Worm (Caenorhabditis elegans) whole organism, dauer: ENCODE results near the gene spp-12.

Source experiments
- unc-62 ChIP-seq: sonication (generic microtip); optimal IDR thresholded peaks from 2 replicates; lab custom pipeline; 2017; ENCODE audit warnings: missing biosample characterization, missing genetic modification reagents, missing genetic modification characterization

spp-12 gene

ce11 chrV:13909400-13909799 is 19.8 kb downstream of the spp-12 start, which contains the start of gene C06B3.7:
Gene C06B3.7, plus strand, starts transcription at chrV:13909686.
- no peak for TF ChIP-seq unc-62 (GFP tag; lab: Kevin White, UChicago)

DNA sequence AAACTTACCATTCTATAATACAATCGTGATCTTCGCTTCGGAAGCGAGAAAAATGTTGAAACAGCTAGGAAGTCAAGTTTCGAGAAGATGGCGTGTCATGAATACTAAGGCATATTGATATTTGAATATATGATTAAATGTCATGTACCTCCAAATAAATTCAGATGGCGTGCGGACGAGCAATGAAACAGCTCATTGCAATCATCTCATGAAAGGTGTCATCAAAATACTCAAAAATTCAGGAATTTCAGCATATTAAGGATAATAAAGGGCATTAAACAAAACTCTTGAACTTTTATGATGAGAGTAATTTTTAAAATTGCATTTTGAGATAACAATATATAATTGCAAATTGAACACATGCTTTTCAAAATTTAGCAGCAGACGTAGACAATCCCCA is 25.8 kb downstream of the spp-12 start, which contains the start of gene gcy-32:
Gene gcy-32 (minus strand): TSS at position 101 of the 400 bp plus-strand sequence.
- TF ChIP-seq unc-62 (GFP tag; lab: Kevin White, UChicago) = no peak

- TF ChIP-seq unc-62 (GFP tag; lab: Kevin White, UChicago) = no peak
Measured at ce11 chrV:13916196-13916595, 26.6 kb downstream of the spp-12 start, which contains the start of gene str-252. Gene str-252, plus strand, starts transcription at chrV:13916496.

DNA sequence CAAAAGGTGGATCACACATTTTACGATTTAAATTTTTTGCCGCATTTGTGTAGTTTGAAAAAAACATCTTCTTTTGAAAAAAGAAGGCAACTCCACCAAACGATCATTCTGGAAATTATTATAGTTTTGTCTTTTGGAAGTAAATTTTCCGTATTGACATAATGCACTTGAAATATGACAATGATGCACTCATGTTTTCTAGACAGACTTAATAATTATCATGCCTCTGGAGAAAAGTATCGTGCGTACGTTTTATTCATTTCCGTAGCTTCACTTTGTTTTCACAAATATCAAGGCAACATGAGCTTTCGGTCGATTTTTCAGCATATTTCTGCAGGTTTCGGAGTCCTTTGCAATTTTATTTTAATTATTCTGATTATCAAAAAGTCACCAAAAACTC is 28.7 kb downstream of the spp-12 start, which contains the start of gene str-250:
Gene str-250 (plus strand): TSS at position 301 of the 400 bp plus-strand sequence.
- TF ChIP-seq unc-62 (GFP tag; lab: Kevin White, UChicago) = no peak

ce11 chrV:13920730-13921129 is 31.1 kb downstream of the spp-12 start, which contains the start of gene srx-42:
Gene srx-42, plus strand, starts transcription at chrV:13921030.
- no peak for TF ChIP-seq unc-62 (GFP tag; lab: Kevin White, UChicago)

DNA sequence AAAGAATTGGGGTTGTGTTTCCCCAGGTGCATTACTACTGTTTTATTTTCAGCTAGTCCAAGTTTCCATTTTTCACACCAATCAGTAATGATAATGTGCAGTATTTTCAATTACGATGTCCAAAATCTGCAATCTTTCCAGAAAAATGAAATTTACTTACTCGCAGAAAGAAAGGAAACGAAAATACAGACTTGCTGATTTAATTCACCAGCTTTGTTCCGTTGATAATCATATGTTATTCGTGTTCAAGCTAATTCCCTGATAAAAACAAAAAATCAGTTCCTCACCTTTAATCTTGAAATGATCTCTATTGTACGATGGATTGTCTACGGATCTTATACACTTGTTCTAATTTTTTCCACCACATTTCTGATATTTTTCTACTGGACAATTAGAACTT is 34.2 kb downstream of the spp-12 start, which contains the start of gene srxa-11:
Gene srxa-11 (plus strand): TSS at position 301 of the 400 bp plus-strand sequence.
- no peak for TF ChIP-seq unc-62 (GFP tag; lab: Kevin White, UChicago)

ce11 chrV:13926398-13926797 is 36.8 kb downstream of the spp-12 start, which contains the start of gene srxa-12:
Gene srxa-12, plus strand, starts transcription at chrV:13926698.
- TF ChIP-seq unc-62 (GFP tag; lab: Kevin White, UChicago) = no peak

ce11 chrV:13929503-13929902 is 39.9 kb downstream of the spp-12 start, which contains the start of gene srxa-13:
Gene srxa-13, plus strand, starts transcription at chrV:13929803.
- TF ChIP-seq unc-62 (GFP tag; lab: Kevin White, UChicago) = no peak

ce11 chrV:13931225-13931624 is 41.6 kb downstream of the spp-12 start, which contains the start of gene C06B3.16:
Gene C06B3.16, plus strand, starts transcription at chrV:13931525.
- no peak for TF ChIP-seq unc-62 (GFP tag; lab: Kevin White, UChicago)

DNA sequence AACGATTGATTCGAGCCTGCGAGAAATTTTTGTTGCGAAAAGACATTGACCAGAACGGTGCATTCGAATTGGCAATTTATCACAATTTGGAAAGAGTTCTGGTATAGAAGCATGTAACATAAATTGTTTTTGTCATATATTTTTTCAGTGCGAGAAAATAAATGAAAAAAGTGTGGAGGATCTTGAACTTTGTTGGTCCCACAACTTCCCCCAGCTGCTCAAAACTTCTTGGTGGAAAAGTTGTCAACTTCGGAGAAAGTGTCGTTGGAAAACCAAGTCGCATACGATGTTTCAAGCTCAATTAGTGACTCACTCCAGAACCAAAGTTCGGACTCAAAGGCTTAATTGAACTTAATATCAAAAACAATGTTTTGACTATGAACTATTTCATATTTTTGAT is 42.3 kb downstream of the spp-12 start:
- no peak for TF ChIP-seq unc-62 (GFP tag; lab: Kevin White, UChicago)

DNA sequence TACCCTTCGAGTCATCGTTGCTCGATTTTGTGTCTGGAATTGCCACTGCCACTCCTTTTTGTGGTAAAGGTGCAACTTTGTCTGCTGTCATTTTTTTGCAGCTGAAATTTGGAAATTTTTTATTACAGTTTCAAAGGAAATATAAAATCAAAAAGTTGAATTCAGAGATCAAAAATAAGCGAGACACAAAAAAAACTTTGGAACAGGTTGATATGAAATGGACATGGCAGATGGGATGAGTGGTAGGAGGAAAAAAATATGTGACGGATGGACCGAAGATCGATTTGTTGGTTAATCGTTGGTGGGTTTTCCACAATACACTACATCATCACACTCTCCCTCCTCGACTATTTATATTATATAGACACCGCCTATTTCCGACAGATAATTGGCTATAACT is 44.9 kb downstream of the spp-12 start, which contains the start of gene R10D12.1:
Gene R10D12.1 (minus strand): TSS at position 101 of the 400 bp plus-strand sequence.
- no peak for TF ChIP-seq unc-62 (GFP tag; lab: Kevin White, UChicago)

DNA sequence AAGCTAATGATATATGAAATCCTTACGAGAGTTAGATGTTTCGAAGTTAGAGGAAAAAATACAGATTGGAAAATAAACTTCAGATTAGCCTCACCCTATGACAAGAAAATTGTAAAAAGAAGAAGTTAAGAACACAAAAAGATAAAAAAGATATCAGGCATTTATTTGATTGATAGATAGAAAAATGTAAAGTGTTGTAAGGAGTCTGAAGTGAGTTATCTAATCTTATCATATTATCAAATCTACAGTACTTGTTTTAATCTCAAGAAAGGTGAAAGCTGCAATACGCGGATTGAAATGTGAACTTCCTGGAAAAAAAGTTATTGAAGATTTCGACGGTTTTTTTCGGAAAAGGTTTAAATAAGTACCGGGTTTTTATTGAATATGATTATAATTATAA is 45.8 kb downstream of the spp-12 start:
- TF ChIP-seq unc-62 (GFP tag; lab: Kevin White, UChicago) = no peak

ce11 chrV:13936052-13936451 is 46.4 kb downstream of the spp-12 start:
- TF ChIP-seq unc-62 (GFP tag; lab: Kevin White, UChicago) = no peak

DNA sequence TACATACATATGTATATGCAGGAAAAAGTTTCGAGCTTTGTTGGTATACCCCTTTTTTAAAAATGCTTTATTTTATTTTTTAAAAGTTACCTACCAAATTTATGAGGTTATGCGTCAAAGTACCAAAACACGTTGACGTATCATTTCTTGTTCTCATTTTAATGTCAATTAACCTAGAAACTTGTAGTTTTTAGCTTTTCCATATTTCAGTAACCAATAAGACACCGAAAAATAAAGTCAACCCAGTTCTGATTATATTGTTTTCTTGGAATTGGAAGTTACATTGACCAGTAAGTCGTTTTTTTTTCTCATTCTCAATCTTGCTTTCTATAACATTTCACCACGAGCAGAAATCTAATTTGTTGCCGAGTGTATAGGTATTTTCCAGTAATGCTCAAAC is 47.2 kb downstream of the spp-12 start, which contains the start of gene srw-145:
Gene srw-145 (plus strand): TSS at position 301 of the 400 bp plus-strand sequence.
- TF ChIP-seq unc-62 (GFP tag; lab: Kevin White, UChicago) = no peak
